Fruit fly (Drosophila melanogaster): Measurements from ENCODE around the gene hiw.
A peak's percentile ranks its signal among the peaks of the same experiment; 100 is the strongest.

Gene hiw

DNA sequence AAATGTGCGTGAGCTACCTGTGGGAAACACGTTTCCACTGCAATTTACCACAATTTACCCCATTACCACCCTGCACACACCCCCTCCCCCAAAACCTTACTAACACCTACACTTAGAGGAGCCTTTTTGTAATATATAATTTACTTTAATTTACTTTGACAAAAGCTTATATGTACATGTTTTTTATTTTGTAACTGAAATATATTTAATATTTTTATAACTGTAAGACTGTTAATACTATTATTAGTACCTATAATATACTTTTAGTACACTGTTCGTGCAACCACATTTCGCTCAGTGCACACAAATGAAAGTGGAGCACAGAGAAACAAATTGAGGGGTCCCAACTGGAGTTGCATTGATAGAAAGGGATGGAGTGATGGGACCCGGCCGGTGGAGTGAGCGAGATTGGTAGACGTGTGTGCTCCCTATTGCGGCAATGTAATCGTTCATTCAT, 42.2 kb downstream of the hiw start (continued):
- peak; percentile 34 for TF ChIP-seq CG3065 (GFP tag; optimal IDR thresholded peaks at IDR 0.05)
- peak; percentile 40 for TF ChIP-seq CG18476 (GFP tag; optimal IDR thresholded peaks at IDR 0.05)
- peak; percentile 46 for TF ChIP-seq CG6854 (GFP tag; optimal IDR thresholded peaks at IDR 0.05)
- peak; percentile 44 for TF ChIP-seq Usf (GFP tag; optimal IDR thresholded peaks at IDR 0.05)
- peak; percentile 40 for TF ChIP-seq CG10462 (GFP tag; optimal IDR thresholded peaks at IDR 0.05)
- peak; percentile 60 for TF ChIP-seq Sry-β (GFP tag; optimal IDR thresholded peaks at IDR 0.05)
- no peak for TF ChIP-seq zen2 (GFP tag; IDR thresholded peaks at IDR 0.05; ENCODE audit: partially characterized antibody)
- TF ChIP-seq nerfin-1 (tag; optimal IDR thresholded peaks at IDR 0.05) = peak; percentile 86
- TF ChIP-seq Chrac-16 (GFP tag; optimal IDR thresholded peaks at IDR 0.05) = peak; percentile 78
- peak; percentile 78 for TF ChIP-seq tin (GFP tag; optimal IDR thresholded peaks at IDR 0.05)
- peak; percentile 92 for TF ChIP-seq CG2678 (tag; optimal IDR thresholded peaks at IDR 0.05)
- TF ChIP-seq CG16813 (GFP tag; IDR thresholded peaks at IDR 0.05; ENCODE audit: partially characterized antibody) = no peak
- peak; percentile 53 for TF ChIP-seq CG12942 (GFP tag; optimal IDR thresholded peaks at IDR 0.05)
- TF ChIP-seq ab (GFP tag; optimal IDR thresholded peaks at IDR 0.05) = no peak
- no peak for TF ChIP-seq NC2β (GFP tag; optimal IDR thresholded peaks at IDR 0.05)
- no peak for TF ChIP-seq Ets97D (GFP tag; optimal IDR thresholded peaks at IDR 0.05)
- no peak for TF ChIP-seq CG12236 (GFP tag; optimal IDR thresholded peaks at IDR 0.05)
- no peak for TF ChIP-seq CG2120 (GFP tag; optimal IDR thresholded peaks at IDR 0.05)
- TF ChIP-seq CG5180 (GFP tag; optimal IDR thresholded peaks at IDR 0.05) = peak; percentile 61
- TF ChIP-seq CG2116 (GFP tag; optimal IDR thresholded peaks at IDR 0.05) = peak; percentile 4
- TF ChIP-seq sqz (GFP tag; optimal IDR thresholded peaks at IDR 0.05) = peak; percentile 69
- TF ChIP-seq CG32772 (GFP tag; IDR thresholded peaks at IDR 0.05) = peak; percentile 85
- TF ChIP-seq Mrtf (GFP tag; IDR thresholded peaks at IDR 0.05) = peak; percentile 22; the same call in 1 of the 3 replicates
- TF ChIP-seq Eip74EF (GFP tag; optimal IDR thresholded peaks at IDR 0.05) = peak in 1 of 2 experiments; percentile 88
- TF ChIP-seq pan (optimal IDR thresholded peaks at IDR 0.05) = no peak
- peak in 1 of 2 experiments; percentile 68 for TF ChIP-seq pan (GFP tag; optimal IDR thresholded peaks at IDR 0.05 in 1 of 2, IDR thresholded peaks at IDR 0.05 in 1 of 2)
- no peak for TF ChIP-seq Atf-2 (GFP tag; optimal IDR thresholded peaks at IDR 0.05)
- TF ChIP-seq Dek (tag; optimal IDR thresholded peaks at IDR 0.05) = peak; percentile 55
- 0 out of 2 replicates have a peak, but pooled peaks have one; percentile 14 for TF ChIP-seq Oaz (GFP tag; IDR thresholded peaks at IDR 0.05)
- peak; percentile 86 for TF ChIP-seq ci (GFP tag; IDR thresholded peaks at IDR 0.05)
- TF ChIP-seq CG4617 (GFP tag; optimal IDR thresholded peaks at IDR 0.05; ENCODE audit: borderline replicate concordance) = no peak
- TF ChIP-seq unpg (GFP tag; optimal IDR thresholded peaks at IDR 0.05) = peak; percentile 90
- peak; percentile 88 for TF ChIP-seq ATbp (GFP tag; optimal IDR thresholded peaks at IDR 0.05)
- 0 out of 3 replicates have a peak, but pooled peaks have one; percentile 51 for TF ChIP-seq CG3726 (GFP tag; IDR thresholded peaks at IDR 0.05)
- TF ChIP-seq Mad (GFP tag; optimal IDR thresholded peaks at IDR 0.05) = peak; percentile 31
- peak; percentile 47 for TF ChIP-seq CG12219 (GFP tag; optimal IDR thresholded peaks at IDR 0.05)
- no peak for TF ChIP-seq ash1 (GFP tag; optimal IDR thresholded peaks at IDR 0.05)
- peak; percentile 71 for TF ChIP-seq CG10959 (GFP tag; IDR thresholded peaks at IDR 0.05)
- no peak for TF ChIP-seq btn (GFP tag; optimal IDR thresholded peaks at IDR 0.05)
- TF ChIP-seq CG42726 (GFP tag; IDR thresholded peaks at IDR 0.05; ENCODE audit: partially characterized antibody) = no peak
- no peak for TF ChIP-seq CG34376 (GFP tag; optimal IDR thresholded peaks at IDR 0.05)
- TF ChIP-seq vnd (GFP tag; IDR thresholded peaks at IDR 0.05; ENCODE audit: partially characterized antibody) = no peak
- TF ChIP-seq CG4730 (GFP tag; IDR thresholded peaks at IDR 0.05) = peak; percentile 68
- no peak for TF ChIP-seq da (GFP tag; optimal IDR thresholded peaks at IDR 0.05)
- TF ChIP-seq pita (GFP tag; optimal IDR thresholded peaks at IDR 0.05) = no peak
- TF ChIP-seq knrl (GFP tag; IDR thresholded peaks at IDR 0.05; ENCODE audit: partially characterized antibody) = no peak
- TF ChIP-seq Optix (GFP tag; IDR thresholded peaks at IDR 0.05) = peak; percentile 36; the same call in 1 of the 3 replicates
- peak; percentile 40 for TF ChIP-seq corto (GFP tag; optimal IDR thresholded peaks at IDR 0.05)
- TF ChIP-seq CG10274 (GFP tag; optimal IDR thresholded peaks at IDR 0.05) = peak; percentile 22
- TF ChIP-seq CG11723 (GFP tag; optimal IDR thresholded peaks at IDR 0.05) = peak; percentile 59
